Fruit fly (Drosophila melanogaster) whole organism, prepupa: ENCODE results near the gene Dpy-30L2.

Experiments
- Blimp-1 ChIP-seq: fragments of 200-800 bp; sonication (Bioruptor generic); optimal IDR thresholded peaks from 3 replicates; lab custom pipeline; 2017; ENCODE audit warnings: missing biosample characterization, missing genetic modification characterization, mild to moderate bottlenecking, moderate library complexity, missing genetic modification reagents
- CG10631 ChIP-seq: fragments of 200-800 bp; sonication (Bioruptor generic); optimal IDR thresholded peaks from 2 replicates; lab custom pipeline; 2016; ENCODE audit warnings: missing biosample characterization, missing genetic modification characterization
- CG10669 ChIP-seq: fragments of 200-800 bp; sonication (Bioruptor generic); optimal IDR thresholded peaks from 3 replicates; lab custom pipeline; 2018; ENCODE audit warnings: missing biosample characterization, mild to moderate bottlenecking, missing genetic modification characterization, moderate library complexity
- CG11294 ChIP-seq: fragments of 200-800 bp; sonication (Bioruptor generic); IDR thresholded peaks from 2 replicates; pipeline ENCODE4 v1.3.6; 2022; ENCODE audit warnings: missing biosample characterization, missing genetic modification characterization
- CG11762 ChIP-seq: fragments of 200-800 bp; sonication (Bioruptor generic); optimal IDR thresholded peaks from 3 replicates; lab custom pipeline; 2016; ENCODE audit warnings: missing biosample characterization, missing genetic modification characterization; ENCODE audit not compliant: insufficient read depth
- CG15336 ChIP-seq: fragments of 200-800 bp; sonication (Bioruptor generic); IDR thresholded peaks from 2 replicates; pipeline ENCODE4 v1.3.6; 2022; ENCODE audit warnings: missing biosample characterization, missing genetic modification characterization
- CG1621 ChIP-seq: fragments of 200-800 bp; sonication (Bioruptor generic); optimal IDR thresholded peaks from 3 replicates; lab custom pipeline; 2018; ENCODE audit warnings: missing biosample characterization, mild to moderate bottlenecking, missing genetic modification characterization
- CG16779 ChIP-seq: fragments of 200-800 bp; sonication (Bioruptor generic); optimal IDR thresholded peaks from 3 replicates; lab custom pipeline; 2017; ENCODE audit warnings: missing biosample characterization, mild to moderate bottlenecking, missing genetic modification characterization
- CG3032 ChIP-seq: fragments of 200-800 bp; optimal IDR thresholded peaks from 2 replicates; lab custom pipeline; 2019; ENCODE audit warnings: missing biosample characterization, mild to moderate bottlenecking, missing genetic modification characterization, moderate library complexity
- CG31627 ChIP-seq: fragments of 200-800 bp; sonication (Bioruptor generic); optimal IDR thresholded peaks from 3 replicates; lab custom pipeline; 2016; ENCODE audit warnings: missing biosample characterization, missing genetic modification characterization
- CG32006 ChIP-seq: fragments of 200-800 bp; sonication (Bioruptor generic); optimal IDR thresholded peaks from 3 replicates; lab custom pipeline; 2017; ENCODE audit warnings: missing biosample characterization, mild to moderate bottlenecking, missing genetic modification characterization
- CG34406 ChIP-seq: fragments of 200-800 bp; sonication (Bioruptor generic); optimal IDR thresholded peaks from 3 replicates; lab custom pipeline; 2016; ENCODE audit warnings: missing biosample characterization, missing genetic modification characterization
- CG3919 ChIP-seq: fragments of 200-800 bp; sonication (Bioruptor generic); optimal IDR thresholded peaks from 3 replicates; lab custom pipeline; 2016; ENCODE audit warnings: missing biosample characterization, missing genetic modification characterization
- CG4318 ChIP-seq: fragments of 200-800 bp; sonication (Bioruptor generic); optimal IDR thresholded peaks from 3 replicates; lab custom pipeline; 2017; ENCODE audit warnings: missing biosample characterization, mild to moderate bottlenecking, missing genetic modification characterization
- CG6163 ChIP-seq: fragments of 200-800 bp; sonication (Bioruptor generic); IDR thresholded peaks from 3 replicates; pipeline ENCODE4 v1.3.6; 2022; ENCODE audit warnings: missing biosample characterization, missing genetic modification characterization
- CG6792 ChIP-seq: fragments of 200-800 bp; sonication (Bioruptor generic); optimal IDR thresholded peaks from 3 replicates; lab custom pipeline; 2016; ENCODE audit warnings: missing biosample characterization, missing genetic modification characterization
- CG6808 ChIP-seq: fragments of 200-800 bp; sonication (Bioruptor generic); optimal IDR thresholded peaks from 3 replicates; lab custom pipeline; 2017; ENCODE audit warnings: missing biosample characterization, missing genetic modification characterization, mild to moderate bottlenecking, moderate library complexity, missing genetic modification reagents
- CG6854 ChIP-seq: fragments of 200-800 bp; sonication (Bioruptor generic); optimal IDR thresholded peaks from 2 replicates; lab custom pipeline; 2017; ENCODE audit warnings: missing biosample characterization, mild to moderate bottlenecking, missing genetic modification characterization
- CG7368 ChIP-seq: fragments of 200-800 bp; sonication (Bioruptor generic); optimal IDR thresholded peaks from 3 replicates; lab custom pipeline; 2016; ENCODE audit warnings: missing biosample characterization, missing genetic modification characterization
- CG8119 ChIP-seq: fragments of 200-800 bp; sonication (Bioruptor generic); IDR thresholded peaks from 3 replicates; pipeline ENCODE4 v1.3.6; 2022; ENCODE audit warnings: missing biosample characterization, missing genetic modification characterization
- CG8319 ChIP-seq: fragments of 200-800 bp; sonication (Bioruptor generic); optimal IDR thresholded peaks from 3 replicates; lab custom pipeline; 2016; ENCODE audit warnings: missing biosample characterization, missing genetic modification characterization
- CG8632 ChIP-seq: fragments of 200-800 bp; sonication (Bioruptor generic); optimal IDR thresholded peaks from 3 replicates; lab custom pipeline; 2016; ENCODE audit warnings: missing biosample characterization, missing genetic modification characterization
- CG9139 ChIP-seq: fragments of 200-800 bp; sonication (Bioruptor generic); optimal IDR thresholded peaks from 3 replicates; lab custom pipeline; 2017; ENCODE audit warnings: missing biosample characterization, mild to moderate bottlenecking, missing genetic modification characterization
- Eip78C ChIP-seq: fragments of 200-800 bp; sonication (Bioruptor generic); peaks from one replicate; lab custom pipeline; 2016; ENCODE audit warnings: missing biosample characterization, missing genetic modification characterization
- Eip93F ChIP-seq: fragments of 200-800 bp; sonication (Bioruptor generic); optimal IDR thresholded peaks from 2 replicates; lab custom pipeline; 2016; ENCODE audit warnings: missing biosample characterization, mild to moderate bottlenecking, missing genetic modification characterization
- Ets21C ChIP-seq: fragments of 200-800 bp; sonication (Bioruptor generic); optimal IDR thresholded peaks from 3 replicates; lab custom pipeline; 2016; ENCODE audit warnings: missing biosample characterization, missing genetic modification characterization
- Ets96B ChIP-seq: fragments of 200-800 bp; optimal IDR thresholded peaks from 2 replicates; lab custom pipeline; 2019; ENCODE audit warnings: missing biosample characterization, mild to moderate bottlenecking, missing genetic modification characterization, moderate library complexity
- Gug ChIP-seq: fragments of 200-800 bp; sonication (Bioruptor generic); IDR thresholded peaks from 2 replicates; pipeline ENCODE4 v1.3.6; 2022; ENCODE audit warnings: missing biosample characterization, missing genetic modification characterization
- Hr38 ChIP-seq: sonication (Bioruptor generic); optimal IDR thresholded peaks from 2 replicates; lab custom pipeline; 2016; ENCODE audit warnings: missing biosample characterization, missing genetic modification characterization
- Hr39 ChIP-seq: fragments of 200-800 bp; sonication (Bioruptor generic); optimal IDR thresholded peaks from 2 replicates; lab custom pipeline; 2016; ENCODE audit warnings: missing biosample characterization, missing genetic modification characterization
- Hr4 ChIP-seq: fragments of 200-800 bp; sonication (Bioruptor generic); optimal IDR thresholded peaks from 3 replicates; lab custom pipeline; 2016; ENCODE audit warnings: missing biosample characterization, missing genetic modification characterization
- Met ChIP-seq: fragments of 200-800 bp; sonication (Bioruptor generic); optimal IDR thresholded peaks from 3 replicates; lab custom pipeline; 2016; ENCODE audit warnings: missing biosample characterization, missing genetic modification characterization
- OdsH ChIP-seq: fragments of 200-800 bp; sonication (Bioruptor generic); optimal IDR thresholded peaks from 3 replicates; lab custom pipeline; 2016; ENCODE audit warnings: missing biosample characterization, missing genetic modification characterization
- Sox102F ChIP-seq: fragments of 200-800 bp; sonication (Bioruptor generic); optimal IDR thresholded peaks from 2 replicates; lab custom pipeline; 2016; ENCODE audit warnings: missing biosample characterization, mild to moderate bottlenecking, missing genetic modification characterization
- Sox14 ChIP-seq: fragments of 200-800 bp; sonication (Bioruptor generic); optimal IDR thresholded peaks from 3 replicates; lab custom pipeline; 2016; ENCODE audit warnings: missing biosample characterization, missing genetic modification characterization
- Sox15 ChIP-seq: fragments of 200-800 bp; sonication (Bioruptor generic); optimal IDR thresholded peaks from 3 replicates; lab custom pipeline; 2016; ENCODE audit warnings: missing biosample characterization, missing genetic modification characterization
- achi ChIP-seq: fragments of 200-800 bp; sonication (Bioruptor generic); optimal IDR thresholded peaks from 3 replicates; lab custom pipeline; 2016; ENCODE audit warnings: missing biosample characterization, missing genetic modification characterization
- cyc ChIP-seq: fragments of 200-800 bp; sonication (Bioruptor generic); optimal IDR thresholded peaks from 3 replicates; lab custom pipeline; 2016; ENCODE audit warnings: missing biosample characterization, missing genetic modification characterization
- fd59A ChIP-seq: fragments of 200-800 bp; sonication (Bioruptor generic); optimal IDR thresholded peaks from 2 replicates; lab custom pipeline; 2017; ENCODE audit warnings: missing biosample characterization, mild to moderate bottlenecking, missing genetic modification characterization, missing genetic modification reagents
- fd85E ChIP-seq: fragments of 200-800 bp; sonication (Bioruptor generic); optimal IDR thresholded peaks from 3 replicates; lab custom pipeline; 2016; ENCODE audit warnings: missing biosample characterization, missing genetic modification characterization
- lz ChIP-seq: fragments of 200-800 bp; sonication (Bioruptor generic); optimal IDR thresholded peaks from 3 replicates; lab custom pipeline; 2016; ENCODE audit warnings: missing biosample characterization, missing genetic modification characterization
- net ChIP-seq: fragments of 200-800 bp; sonication (Bioruptor generic); optimal IDR thresholded peaks from 3 replicates; lab custom pipeline; 2016; ENCODE audit warnings: missing biosample characterization, missing genetic modification characterization
- pdm3 ChIP-seq: fragments of 200-800 bp; sonication (Bioruptor generic); optimal IDR thresholded peaks from 3 replicates; lab custom pipeline; 2016; ENCODE audit warnings: missing biosample characterization, missing genetic modification characterization
- salr ChIP-seq, 2 experiments: fragments of 200-800 bp; sonication (Bioruptor generic); optimal IDR thresholded peaks; 3 replicates each; lab custom pipeline; 2016 to 2018; ENCODE audit warnings: missing biosample characterization in 2 of 2, missing genetic modification characterization in 2 of 2, mild to moderate bottlenecking in 1 of 2
- spab ChIP-seq: fragments of 200-800 bp; sonication (Bioruptor generic); optimal IDR thresholded peaks from 2 replicates; lab custom pipeline; 2017; ENCODE audit warnings: missing biosample characterization, mild to moderate bottlenecking, missing genetic modification characterization, missing genetic modification reagents
- ss ChIP-seq, 2 experiments: fragments of 200-800 bp; sonication (Bioruptor generic); optimal IDR thresholded peaks; 2 replicates in 1 of 2; 3 replicates in 1 of 2; lab custom pipeline; 2017 to 2018; ENCODE audit warnings: mild to moderate bottlenecking in 2 of 2, missing biosample characterization in 2 of 2, missing genetic modification characterization in 2 of 2, moderate library complexity in 1 of 2
- vri ChIP-seq: fragments of 200-800 bp; sonication (Bioruptor generic); optimal IDR thresholded peaks from 3 replicates; lab custom pipeline; 2016; ENCODE audit warnings: missing biosample characterization, mild to moderate bottlenecking, missing genetic modification characterization

The Dpy-30L2 gene

dm6 chr3L:4016754-4017153 is 30.8 kb downstream of the Dpy-30L2 start (continued):
- no peak for TF ChIP-seq Sox14 (GFP tag; lab: Kevin White, UChicago)
- peak; percentile 59; the same call in 2 of the 3 replicates for TF ChIP-seq CG8119
- peak; percentile 68; the same call in 2 of the 3 replicates for TF ChIP-seq CG6163 (GFP tag; lab: Robert Waterston, UW)
- TF ChIP-seq fd59A (GFP tag; lab: Kevin White, UChicago) = peak; percentile 15
- TF ChIP-seq lz (GFP tag; lab: Kevin White, UChicago) = no peak
- TF ChIP-seq CG6854 (GFP tag; lab: Kevin White, UChicago) = no peak
- no peak for TF ChIP-seq Ets21C (GFP tag; lab: Kevin White, UChicago)
- TF ChIP-seq spab (GFP tag; lab: Kevin White, UChicago) = no peak
- peak; percentile 12 for TF ChIP-seq CG4318 (GFP tag; lab: Kevin White, UChicago)
- peak; percentile 23 for TF ChIP-seq Hr39 (GFP tag; lab: Kevin White, UChicago)
- TF ChIP-seq Gug (GFP tag; lab: Robert Waterston, UW) = peak; percentile 27; the same call in 1 of the 2 replicates
- TF ChIP-seq CG3919 (GFP tag; lab: Kevin White, UChicago) = peak; percentile 55
- peak; percentile 16 for TF ChIP-seq CG3032 (tag; lab: Kevin White, UChicago)
- TF ChIP-seq CG10669 (GFP tag; lab: Kevin White, UChicago) = peak; percentile 24
- TF ChIP-seq, all 60 proteins: peak for 20

- TF ChIP-seq Hr4 = peak; percentile 9
- no peak for TF ChIP-seq CG9139
- no peak for TF ChIP-seq Sox102F (GFP tag; lab: Kevin White, UChicago)
- peak; percentile 33 for TF ChIP-seq Ets96B
- TF ChIP-seq CG31627 (GFP tag; lab: Kevin White, UChicago) = no peak
- TF ChIP-seq CG32006 = peak; percentile 39
- TF ChIP-seq Hr38 = no peak
- peak in 1 of 2 experiments; percentile 3 for TF ChIP-seq salr (GFP tag; optimal IDR thresholded peaks at IDR 0.05; lab: Kevin White, UChicago)
- no peak for TF ChIP-seq CG34406
- no peak for TF ChIP-seq Eip93F (GFP tag; lab: Kevin White, UChicago)
- TF ChIP-seq net (GFP tag; lab: Kevin White, UChicago) = no peak
- TF ChIP-seq ss (GFP tag; optimal IDR thresholded peaks at IDR 0.05; lab: Kevin White, UChicago) = no peak
- TF ChIP-seq CG16779 = no peak
- no peak for TF ChIP-seq Met (GFP tag; lab: Kevin White, UChicago)
- no peak for TF ChIP-seq vri
- peak; percentile 13 for TF ChIP-seq achi (GFP tag; lab: Kevin White, UChicago)
- no peak for TF ChIP-seq fd85E (GFP tag; lab: Kevin White, UChicago)
- TF ChIP-seq Gug (GFP tag; lab: Robert Waterston, UW) = no peak
- TF ChIP-seq CG8632 (GFP tag; lab: Kevin White, UChicago) = no peak
- peak; percentile 32 for TF ChIP-seq CG3032 (tag; lab: Kevin White, UChicago)
- no peak for TF ChIP-seq CG7368 (GFP tag; lab: Kevin White, UChicago)
- TF ChIP-seq CG11762 = no peak
- no peak for TF ChIP-seq Blimp-1
- no peak for TF ChIP-seq fd59A (GFP tag; lab: Kevin White, UChicago)
- TF ChIP-seq spab (GFP tag; lab: Kevin White, UChicago) = peak; percentile 19
- no peak for TF ChIP-seq CG4318 (GFP tag; lab: Kevin White, UChicago)
- no peak for TF ChIP-seq CG1621 (tag; lab: Kevin White, UChicago)
- peak; percentile 34 for TF ChIP-seq CG10669 (GFP tag; lab: Kevin White, UChicago)
- TF ChIP-seq OdsH = peak; percentile 4
- peak; percentile 16 for TF ChIP-seq Hr39 (GFP tag; lab: Kevin White, UChicago)
- peak; percentile 3 for TF ChIP-seq pdm3 (GFP tag; lab: Kevin White, UChicago)
- no peak for TF ChIP-seq Sox15
- no peak for TF ChIP-seq CG6854 (GFP tag; lab: Kevin White, UChicago)
- TF ChIP-seq CG6163 (GFP tag; lab: Robert Waterston, UW) = peak; percentile 60; the same call in 2 of the 3 replicates
- TF ChIP-seq CG6808 (GFP tag; lab: Kevin White, UChicago) = no peak
- peak; percentile 66 for TF ChIP-seq Eip78C (GFP tag; lab: Kevin White, UChicago)
- no peak for TF ChIP-seq lz (GFP tag; lab: Kevin White, UChicago)
- TF ChIP-seq CG10631 = peak; percentile 10
- TF ChIP-seq CG6792 (GFP tag; lab: Kevin White, UChicago) = no peak
- no peak for TF ChIP-seq Ets21C (GFP tag; lab: Kevin White, UChicago)
- peak; percentile 2 for TF ChIP-seq cyc (GFP tag; lab: Kevin White, UChicago)
- no peak for TF ChIP-seq Sox14 (GFP tag; lab: Kevin White, UChicago)
- TF ChIP-seq CG8119 = 0 out of 3 replicates have a peak, but pooled peaks have one; percentile 29
- TF ChIP-seq CG11294 = 0 out of 2 replicates have a peak, but pooled peaks have one; percentile 11
- TF ChIP-seq CG15336 (GFP tag; lab: Robert Waterston, UW) = peak; percentile 23; the same call in 1 of the 2 replicates
- TF ChIP-seq CG8319 (GFP tag; lab: Kevin White, UChicago) = no peak
These were observed 33.2 kb downstream of the Dpy-30L2 start for dm6 chr3L:4014349-4014748.
